Worm (Caenorhabditis elegans): ENCODE results near the gene C35D6.13.

The C35D6.13 gene

ce11 chrIV:16335037-16335436 is 1.8 kb upstream of the C35D6.13 start, which contains the start of gene srz-38:
Gene srz-38, plus strand, starts transcription at chrIV:16335337.
- TF ChIP-seq tbx-11 (GFP tag; IDR thresholded peaks at IDR 0.05) (no peak), hmbx-1 (tag; optimal IDR thresholded peaks at IDR 0.05) (no peak), aly-1 (tag; optimal IDR thresholded peaks at IDR 0.05) (no peak), pes-1 (GFP tag; IDR thresholded peaks at IDR 0.05) (no peak), scrt-1 (GFP tag; IDR thresholded peaks at IDR 0.05) (no peak), ama-1 (optimal IDR thresholded peaks at IDR 0.05) (no peak), tbx-37 (GFP tag; conservative IDR thresholded peaks at IDR 0.05) (no peak), sea-1 (GFP tag; conservative IDR thresholded peaks at IDR 0.05) (no peak), flt-1 (GFP tag; IDR thresholded peaks at IDR 0.05) (no peak), B0310.2 (tag; optimal IDR thresholded peaks at IDR 0.05) (no peak), hmg-4 (GFP tag; optimal IDR thresholded peaks at IDR 0.05) (no peak), hnd-1 (tag; optimal IDR thresholded peaks at IDR 0.05) (no peak), ets-7 (tag; optimal IDR thresholded peaks at IDR 0.05) (no peak), tra-4 (tag; optimal IDR thresholded peaks at IDR 0.05) (no peak), ceh-36 (tag; optimal IDR thresholded peaks at IDR 0.05) (no peak), F13C5.2 (tag; optimal IDR thresholded peaks at IDR 0.05) (no peak), ceh-13 (GFP tag; optimal IDR thresholded peaks at IDR 0.05) (no peak)

ce11 chrIV:16346514-16346913 is 9.7 kb downstream of the C35D6.13 start, which contains the start of gene C35D6.3:
Gene C35D6.3, plus strand, starts transcription at chrIV:16346814.
- TF ChIP-seq ama-1 (optimal IDR thresholded peaks at IDR 0.05) (no peak), ceh-13 (GFP tag; optimal IDR thresholded peaks at IDR 0.05) (no peak), tbx-37 (GFP tag; conservative IDR thresholded peaks at IDR 0.05) (no peak), ets-7 (tag; optimal IDR thresholded peaks at IDR 0.05) (no peak), B0310.2 (tag; optimal IDR thresholded peaks at IDR 0.05) (no peak), hmg-4 (GFP tag; optimal IDR thresholded peaks at IDR 0.05) (no peak), aly-1 (tag; optimal IDR thresholded peaks at IDR 0.05) (no peak)

ce11 chrIV:16350690-16351089 is 13.9 kb downstream of the C35D6.13 start, which contains the start of gene C35D6.4:
Gene C35D6.4, plus strand, starts transcription at chrIV:16350990.
- TF ChIP-seq aly-1 (tag; optimal IDR thresholded peaks at IDR 0.05), result no peak
- TF ChIP-seq B0310.2 (tag; optimal IDR thresholded peaks at IDR 0.05), result no peak
- TF ChIP-seq flt-1 (GFP tag; IDR thresholded peaks at IDR 0.05), result no peak
- no peak for TF ChIP-seq sea-1 (GFP tag; conservative IDR thresholded peaks at IDR 0.05)
- TF ChIP-seq ama-1 (optimal IDR thresholded peaks at IDR 0.05), result no peak
- no peak for TF ChIP-seq tbx-11 (GFP tag; IDR thresholded peaks at IDR 0.05)
- TF ChIP-seq F13C5.2 (tag; optimal IDR thresholded peaks at IDR 0.05), result no peak
- no peak for TF ChIP-seq ceh-36 (tag; optimal IDR thresholded peaks at IDR 0.05)
- TF ChIP-seq tbx-37 (GFP tag; conservative IDR thresholded peaks at IDR 0.05), result no peak
- no peak for TF ChIP-seq tra-4 (tag; optimal IDR thresholded peaks at IDR 0.05)
- no peak for TF ChIP-seq pes-1 (GFP tag; IDR thresholded peaks at IDR 0.05)
- no peak for TF ChIP-seq ets-7 (tag; optimal IDR thresholded peaks at IDR 0.05)
- no peak for TF ChIP-seq hmbx-1 (tag; optimal IDR thresholded peaks at IDR 0.05)
- TF ChIP-seq ceh-13 (GFP tag; optimal IDR thresholded peaks at IDR 0.05), result no peak
- TF ChIP-seq hnd-1 (tag; optimal IDR thresholded peaks at IDR 0.05), result no peak
- no peak for TF ChIP-seq hmg-4 (GFP tag; optimal IDR thresholded peaks at IDR 0.05)

DNA sequence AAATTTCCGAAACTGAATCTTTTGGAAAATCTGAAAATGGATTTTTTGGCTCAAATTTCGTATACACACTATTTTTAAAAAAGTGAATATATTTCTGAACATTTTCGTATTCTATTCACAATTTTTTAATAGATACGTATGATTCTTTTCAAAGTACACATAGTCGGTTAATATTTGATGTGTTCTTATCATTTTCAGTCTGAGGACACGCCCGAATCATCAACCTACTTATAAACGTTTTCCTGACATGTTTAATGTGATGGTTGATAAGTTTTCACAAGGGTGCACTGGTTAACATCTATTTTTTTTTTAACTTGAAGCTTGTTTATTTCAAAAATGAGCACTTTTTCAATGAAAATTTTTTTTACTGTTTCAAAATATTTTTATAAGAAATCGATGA is 27.8 kb downstream of the C35D6.13 start:
- TF ChIP-seq hmbx-1 (tag; optimal IDR thresholded peaks at IDR 0.05), result no peak

ce11 chrIV:16370592-16370991 is 33.8 kb downstream of the C35D6.13 start:
- TF ChIP-seq B0310.2 (tag; optimal IDR thresholded peaks at IDR 0.05) (no peak), pes-1 (GFP tag; IDR thresholded peaks at IDR 0.05) (no peak), F13C5.2 (tag; optimal IDR thresholded peaks at IDR 0.05) (no peak), ceh-36 (tag; optimal IDR thresholded peaks at IDR 0.05) (no peak), ama-1 (optimal IDR thresholded peaks at IDR 0.05) (no peak), flt-1 (GFP tag; IDR thresholded peaks at IDR 0.05) (no peak), tbx-11 (GFP tag; IDR thresholded peaks at IDR 0.05) (no peak)

ce11 chrIV:16377942-16378341 is 41.1 kb downstream of the C35D6.13 start:
- TF ChIP-seq ets-7 (tag; optimal IDR thresholded peaks at IDR 0.05) (no peak), tbx-37 (GFP tag; conservative IDR thresholded peaks at IDR 0.05) (no peak), tra-4 (tag; optimal IDR thresholded peaks at IDR 0.05) (no peak), hnd-1 (tag; optimal IDR thresholded peaks at IDR 0.05) (no peak), hmbx-1 (tag; optimal IDR thresholded peaks at IDR 0.05) (no peak), F13C5.2 (tag; optimal IDR thresholded peaks at IDR 0.05) (no peak), scrt-1 (GFP tag; IDR thresholded peaks at IDR 0.05) (no peak), ceh-13 (GFP tag; optimal IDR thresholded peaks at IDR 0.05) (no peak), ceh-36 (tag; optimal IDR thresholded peaks at IDR 0.05) (no peak), sea-1 (GFP tag; conservative IDR thresholded peaks at IDR 0.05) (no peak), hmg-4 (GFP tag; optimal IDR thresholded peaks at IDR 0.05) (no peak), flt-1 (GFP tag; IDR thresholded peaks at IDR 0.05) (no peak), pes-1 (GFP tag; IDR thresholded peaks at IDR 0.05) (no peak), B0310.2 (tag; optimal IDR thresholded peaks at IDR 0.05) (no peak)

DNA sequence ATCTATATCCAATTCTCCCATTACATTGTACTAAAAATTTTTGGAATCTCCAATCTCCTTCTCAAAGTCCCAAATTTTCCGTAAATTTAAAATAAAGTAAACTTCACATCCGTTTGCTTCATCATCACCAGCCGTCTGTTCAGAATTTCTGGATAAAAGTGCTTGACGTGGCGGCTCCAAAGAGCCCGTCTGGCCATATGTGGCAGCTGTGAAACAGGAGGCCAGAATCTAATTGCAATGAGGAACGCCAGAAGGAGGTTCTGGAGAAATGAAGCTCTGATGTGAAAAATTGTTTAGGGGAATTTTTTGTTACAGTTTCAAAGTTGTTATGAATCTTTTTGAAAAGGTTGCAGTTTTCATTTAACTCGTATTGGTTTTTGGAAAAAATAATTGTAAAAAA is 43.5 kb downstream of the C35D6.13 start:
- TF ChIP-seq ets-7 (tag; optimal IDR thresholded peaks at IDR 0.05) (no peak), ceh-13 (GFP tag; optimal IDR thresholded peaks at IDR 0.05) (no peak), tbx-37 (GFP tag; conservative IDR thresholded peaks at IDR 0.05) (no peak), tra-4 (tag; optimal IDR thresholded peaks at IDR 0.05) (no peak), hmbx-1 (tag; optimal IDR thresholded peaks at IDR 0.05) (no peak), ceh-36 (tag; optimal IDR thresholded peaks at IDR 0.05) (no peak), hmg-4 (GFP tag; optimal IDR thresholded peaks at IDR 0.05) (no peak), hnd-1 (tag; optimal IDR thresholded peaks at IDR 0.05) (no peak), sea-1 (GFP tag; conservative IDR thresholded peaks at IDR 0.05) (no peak), pes-1 (GFP tag; IDR thresholded peaks at IDR 0.05) (no peak), F13C5.2 (tag; optimal IDR thresholded peaks at IDR 0.05) (no peak), tbx-11 (GFP tag; IDR thresholded peaks at IDR 0.05) (no peak)

- TF ChIP-seq hmbx-1 (tag; optimal IDR thresholded peaks at IDR 0.05) (no peak), hmg-4 (GFP tag; optimal IDR thresholded peaks at IDR 0.05) (no peak), scrt-1 (GFP tag; IDR thresholded peaks at IDR 0.05) (no peak), pes-1 (GFP tag; IDR thresholded peaks at IDR 0.05) (no peak), flt-1 (GFP tag; IDR thresholded peaks at IDR 0.05) (no peak), tra-4 (tag; optimal IDR thresholded peaks at IDR 0.05) (no peak)
These were observed 44.1 kb downstream of the C35D6.13 start for ce11 chrIV:16380937-16381336.
